Worm (Caenorhabditis elegans) whole organism, L1 larva: ENCODE results near the gene srlf-13.

Experiments used
- C04F5.9 ChIP-seq: sonication (generic microtip); optimal IDR thresholded peaks from 2 replicates; lab custom pipeline; 2016; ENCODE audit warnings: missing genetic modification characterization, missing compliant biosample characterization
- Y116A8C.19 ChIP-seq: sonication (generic microtip); optimal IDR thresholded peaks from 2 replicates; lab custom pipeline; 2016; ENCODE audit warnings: missing compliant biosample characterization, missing genetic modification characterization, borderline replicate concordance
- alr-1 ChIP-seq: fragments of 200-800 bp; sonication (Bioruptor generic); optimal IDR thresholded peaks from 2 replicates; lab custom pipeline; 2018; ENCODE audit warnings: borderline replicate concordance, mild to moderate bottlenecking, missing genetic modification characterization, missing compliant biosample characterization
- aly-2 ChIP-seq: fragments of 150-350 bp; optimal IDR thresholded peaks from 2 replicates; lab custom pipeline; 2014; ENCODE audit warnings: missing biosample characterization, missing genetic modification characterization
- ceh-8 ChIP-seq: fragments of 200-800 bp; sonication (Bioruptor generic); optimal IDR thresholded peaks from 2 replicates; lab custom pipeline; 2018; ENCODE audit warnings: mild to moderate bottlenecking, missing genetic modification characterization, moderate library complexity, missing compliant biosample characterization
- ceh-82 ChIP-seq, 3 experiments: fragments of 150-350 bp in 1 of 3; sonication (generic microtip) in 2 of 3; optimal IDR thresholded peaks; 2 replicates each; lab custom pipeline; 2014 to 2017; ENCODE audit warnings: missing biosample characterization in 3 of 3, missing genetic modification characterization in 3 of 3
- ces-1 ChIP-seq: fragments of 150-350 bp; optimal IDR thresholded peaks from 2 replicates; lab custom pipeline; 2014; ENCODE audit warnings: missing biosample characterization, missing genetic modification reagents, missing genetic modification characterization
- dpl-1 ChIP-seq, 3 experiments: fragments of 150-350 bp in 2 of 3; sonication (generic microtip) in 1 of 3; optimal IDR thresholded peaks; 2 replicates each; lab custom pipeline; 2014 to 2017; ENCODE audit warnings: missing biosample characterization in 3 of 3, missing genetic modification characterization in 3 of 3, missing genetic modification reagents in 3 of 3
- dsc-1 ChIP-seq: sonication (generic microtip); optimal IDR thresholded peaks from 2 replicates; lab custom pipeline; 2016; ENCODE audit warnings: mild to moderate bottlenecking, missing genetic modification characterization, missing compliant biosample characterization
- efl-1 ChIP-seq, 4 experiments: fragments of 150-350 bp; optimal IDR thresholded peaks in 3 of 4; peaks in 1 of 4; 1 replicate in 1 of 4; 2 replicates in 3 of 4; lab custom pipeline; 2014; ENCODE audit warnings: missing biosample characterization in 2 of 4, missing genetic modification characterization in 2 of 4, missing genetic modification reagents in 2 of 4
- egl-13 ChIP-seq: sonication (generic microtip); optimal IDR thresholded peaks from 2 replicates; lab custom pipeline; 2016; ENCODE audit warnings: missing genotype, missing genetic modification reagents, missing genetic modification characterization, missing compliant biosample characterization
- elt-3 ChIP-seq, 6 experiments: fragments of 150-350 bp in 1 of 6; sonication (generic microtip); optimal IDR thresholded peaks; 2 replicates each; lab custom pipeline; 2017 to 2018; ENCODE audit warnings: missing biosample characterization in 6 of 6, missing genetic modification characterization in 6 of 6, inconsistent platforms in 1 of 6
- fkh-10 ChIP-seq: sonication (generic microtip); optimal IDR thresholded peaks from 2 replicates; lab custom pipeline; 2017; ENCODE audit warnings: missing biosample characterization, missing genetic modification reagents, missing genetic modification characterization
- fos-1 ChIP-seq: fragments of 150-350 bp; optimal IDR thresholded peaks from 2 replicates; lab custom pipeline; 2014; ENCODE audit warnings: missing biosample characterization, missing genetic modification characterization
- grh-1 ChIP-seq: fragments of 200-800 bp; sonication (Bioruptor generic); IDR thresholded peaks from 2 replicates; pipeline ENCODE4 v1.3.6; 2022; ENCODE audit warnings: missing genetic modification reagents, missing genetic modification characterization, missing compliant biosample characterization
- hlh-4 ChIP-seq: sonication (generic microtip); optimal IDR thresholded peaks from 2 replicates; lab custom pipeline; 2016; ENCODE audit warnings: mild to moderate bottlenecking, missing genetic modification characterization, missing compliant biosample characterization
- lin-13 ChIP-seq: fragments of 150-350 bp; optimal IDR thresholded peaks from 2 replicates; lab custom pipeline; 2014; ENCODE audit warnings: missing biosample characterization, missing genetic modification reagents, missing genetic modification characterization
- lin-14 ChIP-seq: fragments of 200-800 bp; sonication (Bioruptor generic); optimal IDR thresholded peaks from 2 replicates; lab custom pipeline; 2018; ENCODE audit warnings: mild to moderate bottlenecking, missing genetic modification characterization, moderate library complexity, missing compliant biosample characterization
- lin-39 ChIP-seq: fragments of 150-350 bp; optimal IDR thresholded peaks from 2 replicates; lab custom pipeline; 2014; ENCODE audit warnings: missing biosample characterization, missing genetic modification reagents, missing genetic modification characterization
- lsy-2 ChIP-seq, 2 experiments: fragments of 150-350 bp; optimal IDR thresholded peaks; 2 replicates each; lab custom pipeline; 2014; ENCODE audit warnings: missing biosample characterization in 2 of 2, missing genetic modification characterization in 2 of 2
- mab-9 ChIP-seq: fragments of 200-800 bp; sonication (Bioruptor generic); IDR thresholded peaks from 2 replicates; pipeline ENCODE4 v1.3.6; 2022; ENCODE audit warnings: missing genetic modification reagents, missing genetic modification characterization, missing compliant biosample characterization
- mep-1 ChIP-seq: fragments of 150-350 bp; optimal IDR thresholded peaks from 2 replicates; lab custom pipeline; 2014; ENCODE audit warnings: missing biosample characterization, missing genetic modification characterization
- nhr-12 ChIP-seq: sonication (generic microtip); optimal IDR thresholded peaks from 2 replicates; lab custom pipeline; 2017; ENCODE audit warnings: missing biosample characterization, missing genetic modification characterization
- nhr-237 ChIP-seq: fragments of 150-350 bp; optimal IDR thresholded peaks from 2 replicates; lab custom pipeline; 2014; ENCODE audit warnings: missing biosample characterization, missing genetic modification characterization
- pag-3 ChIP-seq: sonication (generic microtip); optimal IDR thresholded peaks from 2 replicates; lab custom pipeline; 2017; ENCODE audit warnings: missing genetic modification characterization, mild to moderate bottlenecking, missing compliant biosample characterization, antibody characterized with exemption, borderline replicate concordance; ENCODE audit not compliant: insufficient read depth
- skn-1 ChIP-seq: fragments of 150-350 bp; optimal IDR thresholded peaks from 2 replicates; lab custom pipeline; 2014; ENCODE audit warnings: missing biosample characterization, missing genetic modification characterization
- snpc-4 ChIP-seq: fragments of 150-350 bp; optimal IDR thresholded peaks from 2 replicates; lab custom pipeline; 2014; ENCODE audit warnings: missing biosample characterization, missing genetic modification characterization
- snu-23 ChIP-seq: sonication (generic microtip); optimal IDR thresholded peaks from 2 replicates; lab custom pipeline; 2016; ENCODE audit warnings: missing genetic modification characterization, missing compliant biosample characterization
- sup-37 ChIP-seq: fragments of 200-800 bp; sonication (Bioruptor generic); optimal IDR thresholded peaks from 2 replicates; lab custom pipeline; 2018; ENCODE audit warnings: mild to moderate bottlenecking, missing genetic modification characterization, missing compliant biosample characterization
- swsn-7 ChIP-seq: sonication (generic microtip); optimal IDR thresholded peaks from 2 replicates; lab custom pipeline; 2016; ENCODE audit warnings: missing genetic modification characterization, missing compliant biosample characterization
- tbx-2 ChIP-seq: sonication (generic microtip); optimal IDR thresholded peaks from 2 replicates; lab custom pipeline; 2016; ENCODE audit warnings: missing genetic modification characterization, missing compliant biosample characterization
- tlp-1 ChIP-seq: fragments of 150-350 bp; optimal IDR thresholded peaks from 2 replicates; lab custom pipeline; 2014; ENCODE audit warnings: missing biosample characterization, missing genetic modification characterization
- unc-130 ChIP-seq: fragments of 150-350 bp; optimal IDR thresholded peaks from 2 replicates; lab custom pipeline; 2017; ENCODE audit warnings: missing biosample characterization, missing genetic modification characterization, inconsistent platforms
- unc-30 ChIP-seq: sonication (generic microtip); optimal IDR thresholded peaks from 2 replicates; lab custom pipeline; 2017; ENCODE audit warnings: missing biosample characterization, missing genetic modification characterization
- unc-62 ChIP-seq: fragments of 150-350 bp; optimal IDR thresholded peaks from 2 replicates; lab custom pipeline; 2014; ENCODE audit warnings: missing biosample characterization, missing genetic modification reagents, missing genetic modification characterization
- xbp-1 ChIP-seq: sonication (generic microtip); optimal IDR thresholded peaks from 2 replicates; lab custom pipeline; 2016; ENCODE audit warnings: missing genetic modification characterization, missing compliant biosample characterization
- zip-4 ChIP-seq: fragments of 200-800 bp; sonication (Bioruptor generic); optimal IDR thresholded peaks from 2 replicates; lab custom pipeline; 2018; ENCODE audit warnings: mild to moderate bottlenecking, missing genetic modification characterization, moderate library complexity, missing compliant biosample characterization
- ztf-4 ChIP-seq: fragments of 150-350 bp; optimal IDR thresholded peaks from 2 replicates; lab custom pipeline; 2014; ENCODE audit warnings: missing biosample characterization, missing genetic modification characterization

srlf-13 gene

ce11 chrIV:10868629-10869251 lies 27.7 kb downstream of the srlf-13 start, which contains the start of gene F13E9.11 (continued):
- TF ChIP-seq nhr-237 (tag; lab: Kevin White, UChicago) (no peak), unc-130 (tag; lab: Kevin White, UChicago) (no peak), sup-37 (GFP tag; lab: Kevin White, UChicago) (no peak), C04F5.9 (tag; lab: Kevin White, UChicago) (no peak), egl-13 (tag; lab: Kevin White, UChicago) (no peak), alr-1 (tag; lab: Kevin White, UChicago) (no peak), xbp-1 (tag; lab: Kevin White, UChicago) (no peak), snpc-4 (tag; lab: Kevin White, UChicago) (no peak), fkh-10 (GFP tag; lab: Kevin White, UChicago) (no peak), ceh-82 (tag; optimal IDR thresholded peaks at IDR 0.05; lab: Kevin White, UChicago) (peak in 1 of 3 experiments; percentile 43), zip-4 (GFP tag; lab: Kevin White, UChicago) (no peak)

- no peak for TF ChIP-seq lin-14 (GFP tag; lab: Kevin White, UChicago)
- no peak for TF ChIP-seq efl-1 (optimal IDR thresholded peaks at IDR 0.05; lab: Kevin White, UChicago)
- TF ChIP-seq efl-1 (GFP tag; optimal IDR thresholded peaks at IDR 0.05 in 1 of 2; lab: Kevin White, UChicago) = peak in 1 of 2 experiments; percentile 59
Measured at ce11 chrIV:10867370-10868146, 28.9 kb downstream of the srlf-13 start.

- TF ChIP-seq xbp-1 (tag; lab: Kevin White, UChicago) (no peak), C04F5.9 (tag; lab: Kevin White, UChicago) (no peak)
Measured at ce11 chrIV:10864031-10864430, 32.4 kb downstream of the srlf-13 start, which contains the start of gene nish-1. Gene nish-1, plus strand, starts transcription at chrIV:10864331.

ce11 chrIV:10861102-10861501 lies 35.3 kb downstream of the srlf-13 start, which contains the start of gene rbm-22:
Gene rbm-22, plus strand, starts transcription at chrIV:10861402.
- no peak for TF ChIP-seq lin-39 (tag; lab: Kevin White, UChicago)
- TF ChIP-seq efl-1 (optimal IDR thresholded peaks at IDR 0.05; lab: Kevin White, UChicago) = no peak
- peak in 1 of 2 experiments; percentile 41 for TF ChIP-seq efl-1 (GFP tag; optimal IDR thresholded peaks at IDR 0.05 in 1 of 2; lab: Kevin White, UChicago)
- no peak for TF ChIP-seq lin-13 (GFP tag; lab: Kevin White, UChicago)
- no peak for TF ChIP-seq mep-1 (tag; lab: Kevin White, UChicago)
- TF ChIP-seq sup-37 (GFP tag; lab: Kevin White, UChicago) = no peak

- TF ChIP-seq swsn-7 (tag; lab: Kevin White, UChicago) = no peak
- TF ChIP-seq dpl-1 (GFP tag; optimal IDR thresholded peaks at IDR 0.05; lab: Kevin White, UChicago) = peak; percentile 8 to 32 (median 13)
- TF ChIP-seq dsc-1 (tag; lab: Kevin White, UChicago) = no peak
- no peak for TF ChIP-seq unc-30 (tag; lab: Kevin White, UChicago)
- TF ChIP-seq lsy-2 (tag; optimal IDR thresholded peaks at IDR 0.05; lab: Kevin White, UChicago) = peak in 1 of 2 experiments; percentile 52
- TF ChIP-seq hlh-4 (tag; lab: Kevin White, UChicago) = no peak
- no peak for TF ChIP-seq nhr-12 (tag; lab: Kevin White, UChicago)
- TF ChIP-seq unc-62 (GFP tag; lab: Kevin White, UChicago) = no peak
- peak; percentile 55 for TF ChIP-seq skn-1
- TF ChIP-seq ces-1 (GFP tag; lab: Kevin White, UChicago) = no peak
- TF ChIP-seq elt-3 (tag; optimal IDR thresholded peaks at IDR 0.05; lab: Kevin White, UChicago) = peak in 1 of 6 experiments; percentile 41
- no peak for TF ChIP-seq nhr-237 (tag; lab: Kevin White, UChicago)
- TF ChIP-seq fos-1 (tag; lab: Kevin White, UChicago) = no peak
- TF ChIP-seq pag-3 (tag; lab: Kevin White, UChicago) = no peak
- no peak for TF ChIP-seq aly-2 (tag; lab: Kevin White, UChicago)
- TF ChIP-seq tlp-1 = no peak
- peak; percentile 56 for TF ChIP-seq lin-14 (GFP tag; lab: Kevin White, UChicago)
- TF ChIP-seq tbx-2 (tag; lab: Kevin White, UChicago) = no peak
- no peak for TF ChIP-seq ceh-8
- TF ChIP-seq grh-1 = no peak
- TF ChIP-seq mab-9 (GFP tag; lab: Robert Waterston, UW) = no peak
- TF ChIP-seq ztf-4 (tag; lab: Kevin White, UChicago) = no peak
- TF ChIP-seq Y116A8C.19 = no peak
- TF ChIP-seq snu-23 = peak; percentile 29
Measured at ce11 chrIV:10858300-10859016, 38.0 kb downstream of the srlf-13 start, which contains the start of the genes T11G6.2 and hars-1. Gene T11G6.2, minus strand, starts transcription at chrIV:10858496. Gene hars-1, plus strand, starts transcription at chrIV:10858957.
